Fruit fly (Drosophila melanogaster) whole organism, prepupa: Measurements from ENCODE around the gene CG13924.

ENCODE experiments used
- Blimp-1 ChIP-seq: fragments of 200-800 bp; sonication (Bioruptor generic); optimal IDR thresholded peaks from 3 replicates; lab custom pipeline; 2017; ENCODE audit warnings: missing biosample characterization, missing genetic modification characterization, mild to moderate bottlenecking, moderate library complexity, missing genetic modification reagents
- CG10631 ChIP-seq: fragments of 200-800 bp; sonication (Bioruptor generic); optimal IDR thresholded peaks from 2 replicates; lab custom pipeline; 2016; ENCODE audit warnings: missing biosample characterization, missing genetic modification characterization
- CG11294 ChIP-seq: fragments of 200-800 bp; sonication (Bioruptor generic); IDR thresholded peaks from 2 replicates; pipeline ENCODE4 v1.3.6; 2022; ENCODE audit warnings: missing biosample characterization, missing genetic modification characterization
- CG11762 ChIP-seq: fragments of 200-800 bp; sonication (Bioruptor generic); optimal IDR thresholded peaks from 3 replicates; lab custom pipeline; 2016; ENCODE audit warnings: missing biosample characterization, missing genetic modification characterization; ENCODE audit not compliant: insufficient read depth
- CG15336 ChIP-seq: fragments of 200-800 bp; sonication (Bioruptor generic); IDR thresholded peaks from 2 replicates; pipeline ENCODE4 v1.3.6; 2022; ENCODE audit warnings: missing biosample characterization, missing genetic modification characterization
- CG1621 ChIP-seq: fragments of 200-800 bp; sonication (Bioruptor generic); optimal IDR thresholded peaks from 3 replicates; lab custom pipeline; 2018; ENCODE audit warnings: missing biosample characterization, mild to moderate bottlenecking, missing genetic modification characterization
- CG16779 ChIP-seq: fragments of 200-800 bp; sonication (Bioruptor generic); optimal IDR thresholded peaks from 3 replicates; lab custom pipeline; 2017; ENCODE audit warnings: missing biosample characterization, mild to moderate bottlenecking, missing genetic modification characterization
- CG3032 ChIP-seq: fragments of 200-800 bp; optimal IDR thresholded peaks from 2 replicates; lab custom pipeline; 2019; ENCODE audit warnings: missing biosample characterization, mild to moderate bottlenecking, missing genetic modification characterization, moderate library complexity
- CG31627 ChIP-seq: fragments of 200-800 bp; sonication (Bioruptor generic); optimal IDR thresholded peaks from 3 replicates; lab custom pipeline; 2016; ENCODE audit warnings: missing biosample characterization, missing genetic modification characterization
- CG32006 ChIP-seq: fragments of 200-800 bp; sonication (Bioruptor generic); optimal IDR thresholded peaks from 3 replicates; lab custom pipeline; 2017; ENCODE audit warnings: missing biosample characterization, mild to moderate bottlenecking, missing genetic modification characterization
- CG34406 ChIP-seq: fragments of 200-800 bp; sonication (Bioruptor generic); optimal IDR thresholded peaks from 3 replicates; lab custom pipeline; 2016; ENCODE audit warnings: missing biosample characterization, missing genetic modification characterization
- CG4318 ChIP-seq: fragments of 200-800 bp; sonication (Bioruptor generic); optimal IDR thresholded peaks from 3 replicates; lab custom pipeline; 2017; ENCODE audit warnings: missing biosample characterization, mild to moderate bottlenecking, missing genetic modification characterization
- CG6163 ChIP-seq: fragments of 200-800 bp; sonication (Bioruptor generic); IDR thresholded peaks from 3 replicates; pipeline ENCODE4 v1.3.6; 2022; ENCODE audit warnings: missing biosample characterization, missing genetic modification characterization
- CG6276 ChIP-seq: fragments of 200-800 bp; sonication (Bioruptor generic); optimal IDR thresholded peaks from 2 replicates; lab custom pipeline; 2017; ENCODE audit warnings: missing biosample characterization, mild to moderate bottlenecking, missing genetic modification characterization
- CG6808 ChIP-seq: fragments of 200-800 bp; sonication (Bioruptor generic); optimal IDR thresholded peaks from 3 replicates; lab custom pipeline; 2017; ENCODE audit warnings: missing biosample characterization, missing genetic modification characterization, mild to moderate bottlenecking, moderate library complexity, missing genetic modification reagents
- CG6854 ChIP-seq: fragments of 200-800 bp; sonication (Bioruptor generic); optimal IDR thresholded peaks from 2 replicates; lab custom pipeline; 2017; ENCODE audit warnings: missing biosample characterization, mild to moderate bottlenecking, missing genetic modification characterization
- CG7368 ChIP-seq: fragments of 200-800 bp; sonication (Bioruptor generic); optimal IDR thresholded peaks from 3 replicates; lab custom pipeline; 2016; ENCODE audit warnings: missing biosample characterization, missing genetic modification characterization
- CG8119 ChIP-seq: fragments of 200-800 bp; sonication (Bioruptor generic); IDR thresholded peaks from 3 replicates; pipeline ENCODE4 v1.3.6; 2022; ENCODE audit warnings: missing biosample characterization, missing genetic modification characterization
- CG8632 ChIP-seq: fragments of 200-800 bp; sonication (Bioruptor generic); optimal IDR thresholded peaks from 3 replicates; lab custom pipeline; 2016; ENCODE audit warnings: missing biosample characterization, missing genetic modification characterization
- CG9139 ChIP-seq: fragments of 200-800 bp; sonication (Bioruptor generic); optimal IDR thresholded peaks from 3 replicates; lab custom pipeline; 2017; ENCODE audit warnings: missing biosample characterization, mild to moderate bottlenecking, missing genetic modification characterization
- Eip75B ChIP-seq: fragments of 200-800 bp; sonication (Bioruptor generic); optimal IDR thresholded peaks from 3 replicates; lab custom pipeline; 2016; ENCODE audit warnings: missing biosample characterization, missing genetic modification characterization
- Eip78C ChIP-seq: fragments of 200-800 bp; sonication (Bioruptor generic); peaks from one replicate; lab custom pipeline; 2016; ENCODE audit warnings: missing biosample characterization, missing genetic modification characterization
- Eip93F ChIP-seq: fragments of 200-800 bp; sonication (Bioruptor generic); optimal IDR thresholded peaks from 2 replicates; lab custom pipeline; 2016; ENCODE audit warnings: missing biosample characterization, mild to moderate bottlenecking, missing genetic modification characterization
- Ets21C ChIP-seq: fragments of 200-800 bp; sonication (Bioruptor generic); optimal IDR thresholded peaks from 3 replicates; lab custom pipeline; 2016; ENCODE audit warnings: missing biosample characterization, missing genetic modification characterization
- Ets96B ChIP-seq: fragments of 200-800 bp; optimal IDR thresholded peaks from 2 replicates; lab custom pipeline; 2019; ENCODE audit warnings: missing biosample characterization, mild to moderate bottlenecking, missing genetic modification characterization, moderate library complexity
- Gug ChIP-seq: fragments of 200-800 bp; sonication (Bioruptor generic); IDR thresholded peaks from 2 replicates; pipeline ENCODE4 v1.3.6; 2022; ENCODE audit warnings: missing biosample characterization, missing genetic modification characterization
- Hr38 ChIP-seq: sonication (Bioruptor generic); optimal IDR thresholded peaks from 2 replicates; lab custom pipeline; 2016; ENCODE audit warnings: missing biosample characterization, missing genetic modification characterization
- Hr39 ChIP-seq: fragments of 200-800 bp; sonication (Bioruptor generic); optimal IDR thresholded peaks from 2 replicates; lab custom pipeline; 2016; ENCODE audit warnings: missing biosample characterization, missing genetic modification characterization
- Hr4 ChIP-seq: fragments of 200-800 bp; sonication (Bioruptor generic); optimal IDR thresholded peaks from 3 replicates; lab custom pipeline; 2016; ENCODE audit warnings: missing biosample characterization, missing genetic modification characterization
- Lpt ChIP-seq: fragments of 200-800 bp; sonication (Bioruptor generic); optimal IDR thresholded peaks from 3 replicates; lab custom pipeline; 2016; ENCODE audit warnings: missing biosample characterization, missing genetic modification characterization
- Met ChIP-seq: fragments of 200-800 bp; sonication (Bioruptor generic); optimal IDR thresholded peaks from 3 replicates; lab custom pipeline; 2016; ENCODE audit warnings: missing biosample characterization, missing genetic modification characterization
- Sox102F ChIP-seq: fragments of 200-800 bp; sonication (Bioruptor generic); optimal IDR thresholded peaks from 2 replicates; lab custom pipeline; 2016; ENCODE audit warnings: missing biosample characterization, mild to moderate bottlenecking, missing genetic modification characterization
- Sox14 ChIP-seq: fragments of 200-800 bp; sonication (Bioruptor generic); optimal IDR thresholded peaks from 3 replicates; lab custom pipeline; 2016; ENCODE audit warnings: missing biosample characterization, missing genetic modification characterization
- achi ChIP-seq: fragments of 200-800 bp; sonication (Bioruptor generic); optimal IDR thresholded peaks from 3 replicates; lab custom pipeline; 2016; ENCODE audit warnings: missing biosample characterization, missing genetic modification characterization
- acj6 ChIP-seq: fragments of 200-800 bp; sonication (Bioruptor generic); optimal IDR thresholded peaks from 3 replicates; lab custom pipeline; 2016; ENCODE audit warnings: missing biosample characterization, missing genetic modification characterization
- cyc ChIP-seq: fragments of 200-800 bp; sonication (Bioruptor generic); optimal IDR thresholded peaks from 3 replicates; lab custom pipeline; 2016; ENCODE audit warnings: missing biosample characterization, missing genetic modification characterization
- dac ChIP-seq: fragments of 200-800 bp; sonication (Bioruptor generic); optimal IDR thresholded peaks from 2 replicates; lab custom pipeline; 2017; ENCODE audit warnings: missing biosample characterization, mild to moderate bottlenecking, missing genetic modification characterization
- eg ChIP-seq: fragments of 200-800 bp; sonication (Bioruptor generic); IDR thresholded peaks from 3 replicates; pipeline ENCODE4 v1.3.6; 2022; ENCODE audit warnings: missing biosample characterization, missing genetic modification characterization
- esn ChIP-seq: fragments of 200-800 bp; sonication (Bioruptor generic); optimal IDR thresholded peaks from 2 replicates; lab custom pipeline; 2016; ENCODE audit warnings: missing biosample characterization, mild to moderate bottlenecking, missing genetic modification characterization, moderate library complexity
- fd59A ChIP-seq: fragments of 200-800 bp; sonication (Bioruptor generic); optimal IDR thresholded peaks from 2 replicates; lab custom pipeline; 2017; ENCODE audit warnings: missing biosample characterization, mild to moderate bottlenecking, missing genetic modification characterization, missing genetic modification reagents
- lz ChIP-seq: fragments of 200-800 bp; sonication (Bioruptor generic); optimal IDR thresholded peaks from 3 replicates; lab custom pipeline; 2016; ENCODE audit warnings: missing biosample characterization, missing genetic modification characterization
- net ChIP-seq: fragments of 200-800 bp; sonication (Bioruptor generic); optimal IDR thresholded peaks from 3 replicates; lab custom pipeline; 2016; ENCODE audit warnings: missing biosample characterization, missing genetic modification characterization
- salr ChIP-seq, 2 experiments: fragments of 200-800 bp; sonication (Bioruptor generic); optimal IDR thresholded peaks; 3 replicates each; lab custom pipeline; 2016 to 2018; ENCODE audit warnings: missing biosample characterization in 2 of 2, missing genetic modification characterization in 2 of 2, mild to moderate bottlenecking in 1 of 2
- spab ChIP-seq: fragments of 200-800 bp; sonication (Bioruptor generic); optimal IDR thresholded peaks from 2 replicates; lab custom pipeline; 2017; ENCODE audit warnings: missing biosample characterization, mild to moderate bottlenecking, missing genetic modification characterization, missing genetic modification reagents
- ss ChIP-seq, 2 experiments: fragments of 200-800 bp; sonication (Bioruptor generic); optimal IDR thresholded peaks; 2 replicates in 1 of 2; 3 replicates in 1 of 2; lab custom pipeline; 2017 to 2018; ENCODE audit warnings: mild to moderate bottlenecking in 2 of 2, missing biosample characterization in 2 of 2, missing genetic modification characterization in 2 of 2, moderate library complexity in 1 of 2
- svp ChIP-seq: fragments of 200-800 bp; sonication (Bioruptor generic); peaks from one replicate; lab custom pipeline; 2016; ENCODE audit warnings: missing biosample characterization, missing genetic modification characterization
- topi ChIP-seq: fragments of 200-800 bp; sonication (Bioruptor generic); optimal IDR thresholded peaks from 3 replicates; lab custom pipeline; 2016; ENCODE audit warnings: missing biosample characterization, missing genetic modification characterization
- vri ChIP-seq: fragments of 200-800 bp; sonication (Bioruptor generic); optimal IDR thresholded peaks from 3 replicates; lab custom pipeline; 2016; ENCODE audit warnings: missing biosample characterization, mild to moderate bottlenecking, missing genetic modification characterization

Gene CG13924

DNA sequence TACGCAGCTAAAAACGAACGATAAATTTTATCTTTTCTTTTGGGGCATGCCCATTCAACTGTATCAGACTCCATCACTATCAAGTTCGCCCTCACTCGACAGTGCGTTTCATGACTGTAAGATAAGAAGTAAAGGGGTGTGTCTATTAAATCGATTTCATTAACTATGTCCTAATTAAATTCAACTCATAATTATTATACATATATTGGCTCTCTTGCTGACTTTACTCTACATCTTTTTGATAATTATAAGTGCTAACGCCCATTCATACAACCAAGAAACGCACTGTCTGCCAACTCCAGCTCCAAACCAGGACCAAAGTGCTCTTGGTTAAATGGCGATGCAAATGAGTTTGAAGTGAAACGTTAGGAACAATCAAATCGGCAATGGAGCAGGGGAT lies 978 bp upstream of the CG13924 start (continued):
- TF ChIP-seq lz (GFP tag; lab: Kevin White, UChicago) (peak; percentile 11), Eip75B (GFP tag; lab: Kevin White, UChicago) (no peak), CG8119 (GFP tag; lab: Robert Waterston, UW) (peak; percentile 39; the same call in 2 of the 3 replicates), CG31627 (GFP tag; lab: Kevin White, UChicago) (peak; percentile 9), vri (GFP tag; lab: Kevin White, UChicago) (no peak), Blimp-1 (GFP tag; lab: Kevin White, UChicago) (no peak), CG6854 (GFP tag; lab: Kevin White, UChicago) (no peak), Sox102F (GFP tag; lab: Kevin White, UChicago) (no peak), Met (GFP tag; lab: Kevin White, UChicago) (no peak), CG4318 (no peak), CG10631 (GFP tag; lab: Kevin White, UChicago) (no peak), CG32006 (GFP tag; lab: Kevin White, UChicago) (no peak), CG6276 (GFP tag; lab: Kevin White, UChicago) (no peak), topi (GFP tag; lab: Kevin White, UChicago) (peak; percentile 32), CG11762 (no peak), CG3032 (peak; percentile 23), CG15336 (peak; percentile 36; the same call in 1 of the 2 replicates), CG6808 (GFP tag; lab: Kevin White, UChicago) (no peak), fd59A (GFP tag; lab: Kevin White, UChicago) (no peak), CG7368 (no peak), CG11294 (GFP tag; lab: Robert Waterston, UW) (peak; percentile 9; the same call in 1 of the 2 replicates), achi (GFP tag; lab: Kevin White, UChicago) (no peak), svp (GFP tag; lab: Kevin White, UChicago) (peak; percentile 73), Eip78C (peak; percentile 65), salr (GFP tag; optimal IDR thresholded peaks at IDR 0.05; lab: Kevin White, UChicago) (no peak), dac (GFP tag; lab: Kevin White, UChicago) (no peak), Hr38 (GFP tag; lab: Kevin White, UChicago) (no peak), Eip93F (GFP tag; lab: Kevin White, UChicago) (no peak), CG6163 (GFP tag; lab: Robert Waterston, UW) (peak; percentile 67), Hr4 (GFP tag; lab: Kevin White, UChicago) (no peak)
- TF ChIP-seq, all 60 proteins: peak for 17

- TF ChIP-seq Sox14 (peak; percentile 75), spab (GFP tag; lab: Kevin White, UChicago) (peak; percentile 40), acj6 (GFP tag; lab: Kevin White, UChicago) (no peak), fd59A (GFP tag; lab: Kevin White, UChicago) (no peak), CG6163 (GFP tag; lab: Robert Waterston, UW) (peak; percentile 66; the same call in 1 of the 3 replicates), CG8632 (GFP tag; lab: Kevin White, UChicago) (peak; percentile 50), CG6276 (GFP tag; lab: Kevin White, UChicago) (peak; percentile 62), cyc (GFP tag; lab: Kevin White, UChicago) (peak; percentile 71), CG34406 (GFP tag; lab: Kevin White, UChicago) (peak; percentile 42), CG8119 (GFP tag; lab: Robert Waterston, UW) (peak; percentile 78), vri (GFP tag; lab: Kevin White, UChicago) (no peak), Blimp-1 (GFP tag; lab: Kevin White, UChicago) (no peak), CG4318 (no peak), ss (GFP tag; optimal IDR thresholded peaks at IDR 0.05; lab: Kevin White, UChicago) (no peak), Gug (GFP tag; lab: Robert Waterston, UW) (peak; percentile 22; the same call in 1 of the 2 replicates), lz (GFP tag; lab: Kevin White, UChicago) (peak; percentile 59), net (GFP tag; lab: Kevin White, UChicago) (peak; percentile 46), svp (GFP tag; lab: Kevin White, UChicago) (no peak), Hr39 (peak; percentile 54), Ets96B (tag; lab: Kevin White, UChicago) (peak; percentile 68), CG9139 (GFP tag; lab: Kevin White, UChicago) (no peak), CG31627 (GFP tag; lab: Kevin White, UChicago) (peak; percentile 52), CG11762 (peak; percentile 6), CG16779 (tag; lab: Kevin White, UChicago) (peak; percentile 19), CG32006 (GFP tag; lab: Kevin White, UChicago) (peak; percentile 60), Lpt (peak; percentile 31), eg (GFP tag; lab: Robert Waterston, UW) (peak; percentile 86), Hr38 (GFP tag; lab: Kevin White, UChicago) (no peak), esn (GFP tag; lab: Kevin White, UChicago) (peak; percentile 69), Ets21C (GFP tag; lab: Kevin White, UChicago) (peak; percentile 35), Eip75B (GFP tag; lab: Kevin White, UChicago) (no peak), CG1621 (tag; lab: Kevin White, UChicago) (peak; percentile 100)
These were observed 6.4 kb downstream of the CG13924 start, which contains the start of gene dre4 for dm6 chr3L:1876215-1876625. Gene dre4, minus strand, starts transcription at chr3L:1876312.
